Worm (Caenorhabditis elegans) whole organism, L1 larva: Measurements from ENCODE around the gene nhr-38.
A peak's percentile ranks its signal among the peaks of the same experiment; 100 is the strongest.
"Not testable (repeated sequence)": the region's sequence is repeated elsewhere in the genome, so short reads cannot be mapped to it uniquely, and the experiment has no call there.

Experiments
- F16B12.6 ChIP-seq: fragments of 150-350 bp; optimal IDR thresholded peaks from 2 replicates; lab custom pipeline; 2014; ENCODE audit warnings: missing biosample characterization, missing genetic modification characterization
- Y116A8C.19 ChIP-seq: sonication (generic microtip); optimal IDR thresholded peaks from 2 replicates; lab custom pipeline; 2016; ENCODE audit warnings: missing compliant biosample characterization, missing genetic modification characterization, borderline replicate concordance
- aha-1 ChIP-seq: fragments of 150-350 bp; optimal IDR thresholded peaks from 2 replicates; lab custom pipeline; 2014; ENCODE audit warnings: missing biosample characterization, missing genetic modification characterization
- aly-2 ChIP-seq: fragments of 150-350 bp; optimal IDR thresholded peaks from 2 replicates; lab custom pipeline; 2014; ENCODE audit warnings: missing biosample characterization, missing genetic modification characterization
- ceh-90 ChIP-seq: sonication (generic microtip); optimal IDR thresholded peaks from 2 replicates; lab custom pipeline; 2016; ENCODE audit warnings: missing genetic modification characterization, missing compliant biosample characterization
- efl-1 ChIP-seq, 4 experiments: fragments of 150-350 bp; optimal IDR thresholded peaks in 3 of 4; peaks in 1 of 4; 1 replicate in 1 of 4; 2 replicates in 3 of 4; lab custom pipeline; 2014; ENCODE audit warnings: missing biosample characterization in 2 of 4, missing genetic modification characterization in 2 of 4, missing genetic modification reagents in 2 of 4
- efl-3 ChIP-seq: fragments of 200-800 bp; sonication (Bioruptor generic); optimal IDR thresholded peaks from 2 replicates; lab custom pipeline; 2018; ENCODE audit warnings: mild to moderate bottlenecking, missing genetic modification characterization, missing compliant biosample characterization
- egl-27 ChIP-seq, 2 experiments: fragments of 150-350 bp in 1 of 2; sonication (generic microtip); optimal IDR thresholded peaks; 3 replicates each; lab custom pipeline; 2017 to 2018; ENCODE audit warnings: missing biosample characterization in 2 of 2, missing genetic modification characterization in 2 of 2, missing genetic modification reagents in 2 of 2
- elt-2 ChIP-seq: sonication (generic microtip); optimal IDR thresholded peaks from 2 replicates; lab custom pipeline; 2016; ENCODE audit warnings: missing genetic modification characterization, mild to moderate bottlenecking, inconsistent platforms, missing compliant biosample characterization, missing genetic modification reagents
- elt-3 ChIP-seq, 6 experiments: fragments of 150-350 bp in 1 of 6; sonication (generic microtip); optimal IDR thresholded peaks; 2 replicates each; lab custom pipeline; 2017 to 2018; ENCODE audit warnings: missing biosample characterization in 6 of 6, missing genetic modification characterization in 6 of 6, inconsistent platforms in 1 of 6
- ets-5 ChIP-seq: fragments of 200-800 bp; sonication (Bioruptor generic); IDR thresholded peaks from 2 replicates; pipeline ENCODE4 v1.3.6; 2022; ENCODE audit warnings: missing genetic modification characterization, missing compliant biosample characterization
- fkh-8 ChIP-seq: sonication (generic microtip); optimal IDR thresholded peaks from 2 replicates; lab custom pipeline; 2016; ENCODE audit warnings: mild to moderate bottlenecking, missing genetic modification characterization, missing compliant biosample characterization
- fos-1 ChIP-seq: fragments of 150-350 bp; optimal IDR thresholded peaks from 2 replicates; lab custom pipeline; 2014; ENCODE audit warnings: missing biosample characterization, missing genetic modification characterization
- grh-1 ChIP-seq: fragments of 200-800 bp; sonication (Bioruptor generic); IDR thresholded peaks from 2 replicates; pipeline ENCODE4 v1.3.6; 2022; ENCODE audit warnings: missing genetic modification reagents, missing genetic modification characterization, missing compliant biosample characterization
- hlh-17 ChIP-seq: fragments of 200-800 bp; sonication (Bioruptor generic); optimal IDR thresholded peaks from 2 replicates; lab custom pipeline; 2018; ENCODE audit warnings: missing genetic modification characterization, mild to moderate bottlenecking, missing compliant biosample characterization, moderate library complexity, borderline replicate concordance
- irx-1 ChIP-seq: sonication (generic microtip); optimal IDR thresholded peaks from 2 replicates; lab custom pipeline; 2016; ENCODE audit warnings: missing genetic modification characterization, missing compliant biosample characterization
- isw-1 ChIP-seq: fragments of 200-800 bp; sonication (Bioruptor generic); IDR thresholded peaks from 2 replicates; pipeline ENCODE4 v1.3.6; 2022; ENCODE audit warnings: missing genetic modification characterization, missing compliant biosample characterization
- lin-14 ChIP-seq: fragments of 200-800 bp; sonication (Bioruptor generic); optimal IDR thresholded peaks from 2 replicates; lab custom pipeline; 2018; ENCODE audit warnings: mild to moderate bottlenecking, missing genetic modification characterization, moderate library complexity, missing compliant biosample characterization
- lin-15B ChIP-seq: fragments of 150-350 bp; sonication (generic microtip); optimal IDR thresholded peaks from 3 replicates; lab custom pipeline; 2014; ENCODE audit warnings: missing biosample characterization, missing genetic modification characterization
- lin-35 ChIP-seq, 2 experiments: fragments of 150-350 bp; optimal IDR thresholded peaks; 2 replicates each; lab custom pipeline; 2014; ENCODE audit warnings: missing biosample characterization in 2 of 2, missing genetic modification characterization in 2 of 2, missing genetic modification reagents in 2 of 2
- lin-39 ChIP-seq: fragments of 150-350 bp; optimal IDR thresholded peaks from 2 replicates; lab custom pipeline; 2014; ENCODE audit warnings: missing biosample characterization, missing genetic modification reagents, missing genetic modification characterization
- lir-3 ChIP-seq: sonication (generic microtip); optimal IDR thresholded peaks from 2 replicates; lab custom pipeline; 2016; ENCODE audit warnings: mild to moderate bottlenecking, missing genetic modification characterization, moderate library complexity, missing compliant biosample characterization; ENCODE audit not compliant: poor library complexity
- lsy-2 ChIP-seq, 2 experiments: fragments of 150-350 bp; optimal IDR thresholded peaks; 2 replicates each; lab custom pipeline; 2014; ENCODE audit warnings: missing biosample characterization in 2 of 2, missing genetic modification characterization in 2 of 2
- nhr-11 ChIP-seq: fragments of 150-350 bp; optimal IDR thresholded peaks from 2 replicates; lab custom pipeline; 2014; ENCODE audit warnings: missing biosample characterization, missing genetic modification characterization
- nhr-71 ChIP-seq: sonication (generic microtip); optimal IDR thresholded peaks from 2 replicates; lab custom pipeline; 2016; ENCODE audit warnings: mild to moderate bottlenecking, missing genetic modification characterization, moderate library complexity, missing compliant biosample characterization
- nhr-77 ChIP-seq: fragments of 150-350 bp; optimal IDR thresholded peaks from 2 replicates; lab custom pipeline; 2014; ENCODE audit warnings: missing biosample characterization, missing genetic modification characterization
- nhr-84 ChIP-seq: sonication (generic microtip); optimal IDR thresholded peaks from 2 replicates; lab custom pipeline; 2017; ENCODE audit warnings: missing biosample characterization, missing genetic modification characterization
- nhr-90 ChIP-seq: sonication (generic microtip); optimal IDR thresholded peaks from 2 replicates; lab custom pipeline; 2016; ENCODE audit warnings: mild to moderate bottlenecking, missing genetic modification characterization, missing compliant biosample characterization; ENCODE audit not compliant: poor library complexity
- skn-1 ChIP-seq: fragments of 150-350 bp; optimal IDR thresholded peaks from 2 replicates; lab custom pipeline; 2014; ENCODE audit warnings: missing biosample characterization, missing genetic modification characterization
- tlp-1 ChIP-seq: fragments of 150-350 bp; optimal IDR thresholded peaks from 2 replicates; lab custom pipeline; 2014; ENCODE audit warnings: missing biosample characterization, missing genetic modification characterization
- unc-30 ChIP-seq: sonication (generic microtip); optimal IDR thresholded peaks from 2 replicates; lab custom pipeline; 2017; ENCODE audit warnings: missing biosample characterization, missing genetic modification characterization
- unc-86 ChIP-seq: sonication (generic microtip); optimal IDR thresholded peaks from 2 replicates; lab custom pipeline; 2016; ENCODE audit warnings: missing genetic modification characterization, missing compliant biosample characterization
- unc-98 ChIP-seq: fragments of 200-800 bp; sonication (Bioruptor generic); IDR thresholded peaks from 2 replicates; pipeline ENCODE4 v1.3.6; 2022; ENCODE audit warnings: missing genetic modification characterization, missing compliant biosample characterization
- zag-1 ChIP-seq: fragments of 150-350 bp; optimal IDR thresholded peaks from 2 replicates; lab custom pipeline; 2014; ENCODE audit warnings: missing biosample characterization, missing genetic modification characterization
- zip-4 ChIP-seq: fragments of 200-800 bp; sonication (Bioruptor generic); optimal IDR thresholded peaks from 2 replicates; lab custom pipeline; 2018; ENCODE audit warnings: mild to moderate bottlenecking, missing genetic modification characterization, moderate library complexity, missing compliant biosample characterization
- ztf-4 ChIP-seq: fragments of 150-350 bp; optimal IDR thresholded peaks from 2 replicates; lab custom pipeline; 2014; ENCODE audit warnings: missing biosample characterization, missing genetic modification characterization

Gene nhr-38

ce11 chrIV:9737204-9737790 is 27.3 kb downstream of the nhr-38 start, which contains the start of gene cka-1 (continued):
- TF ChIP-seq ets-5 (GFP tag; lab: Robert Waterston, UW) (no peak), Y116A8C.19 (tag; lab: Kevin White, UChicago) (no peak), lir-3 (no peak), lin-15B (tag; lab: Kevin White, UChicago) (no peak), nhr-77 (tag; lab: Kevin White, UChicago) (no peak), grh-1 (GFP tag; lab: Robert Waterston, UW) (no peak), zag-1 (tag; lab: Kevin White, UChicago) (no peak), efl-3 (GFP tag; lab: Kevin White, UChicago) (no peak), fkh-8 (tag; lab: Kevin White, UChicago) (no peak), egl-27 (tag; optimal IDR thresholded peaks at IDR 0.05; lab: Kevin White, UChicago) (no peak), unc-98 (GFP tag; lab: Robert Waterston, UW) (no peak), skn-1 (tag; lab: Kevin White, UChicago) (no peak), irx-1 (tag; lab: Kevin White, UChicago) (no peak), fos-1 (tag; lab: Kevin White, UChicago) (no peak), aha-1 (no peak), unc-30 (tag; lab: Kevin White, UChicago) (no peak), hlh-17 (no peak), lin-14 (GFP tag; lab: Kevin White, UChicago) (peak; percentile 71), lin-39 (tag; lab: Kevin White, UChicago) (no peak), lin-35 (GFP tag; optimal IDR thresholded peaks at IDR 0.05; lab: Kevin White, UChicago) (peak in 1 of 2 experiments; percentile 55), lsy-2 (tag; optimal IDR thresholded peaks at IDR 0.05; lab: Kevin White, UChicago) (peak in 1 of 2 experiments; percentile 62), F16B12.6 (tag; lab: Kevin White, UChicago) (no peak), isw-1 (GFP tag; lab: Robert Waterston, UW) (no peak), nhr-90 (tag; lab: Kevin White, UChicago) (peak; percentile 11), nhr-71 (peak; percentile 63), nhr-11 (no peak), elt-3 (tag; optimal IDR thresholded peaks at IDR 0.05; lab: Kevin White, UChicago) (peak in 1 of 6 experiments; percentile 48)

ce11 chrIV:9738194-9738593 is 28.2 kb downstream of the nhr-38 start, which contains the start of gene C28D4.10:
Gene C28D4.10, plus strand, starts transcription at chrIV:9738494.
- TF ChIP-seq nhr-11 (no peak), zag-1 (tag; lab: Kevin White, UChicago) (no peak), ceh-90 (tag; lab: Kevin White, UChicago) (no peak), ztf-4 (no peak), elt-2 (tag; lab: Kevin White, UChicago) (no peak)

ce11 chrIV:9739001-9739400 is 29.0 kb downstream of the nhr-38 start:
- no peak for TF ChIP-seq tlp-1
- no peak for TF ChIP-seq unc-86
- no peak for TF ChIP-seq nhr-84
- no peak for TF ChIP-seq zip-4
- TF ChIP-seq aly-2 = no peak
- no peak for TF ChIP-seq nhr-90 (tag; lab: Kevin White, UChicago)

- TF ChIP-seq efl-1 (optimal IDR thresholded peaks at IDR 0.05; lab: Kevin White, UChicago) = peak in 1 of 2 experiments; percentile 8
- TF ChIP-seq efl-1 (GFP tag; optimal IDR thresholded peaks at IDR 0.05 in 1 of 2; lab: Kevin White, UChicago) = not testable (repeated sequence)
- TF ChIP-seq, all 84 proteins: peak for 1; not testable (repeated sequence) for 83
Measured at ce11 chrIV:9740851-9741549, 31.0 kb downstream of the nhr-38 start, which contains the start of gene gln-6. Gene gln-6, minus strand, starts transcription at chrIV:9740901.
